Worm (Caenorhabditis elegans) whole organism, L4 larva: ENCODE measurements around the gene wdfy-2.

Experiments
- F26F4.8 ChIP-seq: fragments of 200-800 bp; sonication (Bioruptor generic); conservative IDR thresholded peaks from 2 replicates; pipeline ENCODE4 v1.3.6; 2022; ENCODE audit warnings: missing genetic modification characterization, missing compliant biosample characterization
- F44E2.7 ChIP-seq: fragments of 200-800 bp; sonication (Bioruptor generic); IDR thresholded peaks from 2 replicates; pipeline ENCODE4 v2.1.2; 2022; ENCODE audit warnings: missing genetic modification characterization, missing compliant biosample characterization
- F49E8.2 ChIP-seq: sonication (generic microtip); optimal IDR thresholded peaks from 2 replicates; lab custom pipeline; 2016; ENCODE audit warnings: missing compliant biosample characterization, mild to moderate bottlenecking, missing genetic modification characterization, borderline replicate concordance
- R02D3.7 ChIP-seq: fragments of 150-350 bp; sonication (generic microtip); optimal IDR thresholded peaks from 3 replicates; lab custom pipeline; 2014; ENCODE audit warnings: missing biosample characterization, missing genetic modification characterization
- T20F7.1 ChIP-seq: fragments of 200-800 bp; sonication (Bioruptor generic); optimal IDR thresholded peaks from 2 replicates; lab custom pipeline; 2018; ENCODE audit warnings: mild to moderate bottlenecking, missing genetic modification characterization, missing compliant biosample characterization
- Y48G9A.11 ChIP-seq: fragments of 200-800 bp; sonication (Bioruptor generic); IDR thresholded peaks from 2 replicates; pipeline ENCODE4 v1.3.6; 2022; ENCODE audit warnings: missing genetic modification reagents, missing genetic modification characterization, missing compliant biosample characterization
- Y75B8A.6 ChIP-seq: fragments of 200-800 bp; sonication (Bioruptor generic); IDR thresholded peaks from 2 replicates; pipeline ENCODE4 v1.3.6; 2022; ENCODE audit warnings: missing genetic modification reagents, missing genetic modification characterization, missing compliant biosample characterization
- aha-1 ChIP-seq: fragments of 150-350 bp; peaks from one replicate; lab custom pipeline; 2014; ENCODE audit warnings: missing biosample characterization, missing genetic modification characterization
- ceh-20 ChIP-seq: fragments of 200-800 bp; sonication (Bioruptor generic); IDR thresholded peaks from 2 replicates; pipeline ENCODE4 v1.3.6; 2022; ENCODE audit warnings: missing genetic modification reagents, missing genetic modification characterization, missing compliant biosample characterization
- ceh-28 ChIP-seq: fragments of 150-350 bp; optimal IDR thresholded peaks from 2 replicates; lab custom pipeline; 2014; ENCODE audit warnings: missing biosample characterization, missing genetic modification reagents, missing genetic modification characterization
- cey-2 ChIP-seq: sonication (generic microtip); optimal IDR thresholded peaks from 3 replicates; lab custom pipeline; 2017; ENCODE audit warnings: missing genetic modification characterization, mild to moderate bottlenecking, missing compliant biosample characterization, antibody characterized with exemption, borderline replicate concordance; ENCODE audit not compliant: insufficient read depth
- daf-12 ChIP-seq: fragments of 150-350 bp; optimal IDR thresholded peaks from 2 replicates; lab custom pipeline; 2014; ENCODE audit warnings: missing biosample characterization, missing genetic modification reagents, missing genetic modification characterization
- daf-16 ChIP-seq, 3 experiments: sonication (generic microtip); optimal IDR thresholded peaks; 2 replicates each; lab custom pipeline; 2016 to 2017; ENCODE audit warnings: missing genetic modification characterization in 3 of 3, missing genetic modification reagents in 3 of 3, mild to moderate bottlenecking in 2 of 3, missing compliant biosample characterization in 2 of 3, missing biosample characterization in 1 of 3, moderate library complexity in 1 of 3
- daf-19 ChIP-seq: fragments of 200-800 bp; sonication (Bioruptor generic); conservative IDR thresholded peaks from 2 replicates; pipeline ENCODE4 v1.3.6; 2022; ENCODE audit warnings: missing genetic modification characterization, missing compliant biosample characterization
- daf-8 ChIP-seq: fragments of 200-800 bp; sonication (Bioruptor generic); IDR thresholded peaks from 2 replicates; pipeline ENCODE4 v1.3.6; 2022; ENCODE audit warnings: missing genetic modification characterization, missing compliant biosample characterization
- dmd-6 ChIP-seq: fragments of 200-800 bp; sonication (Bioruptor generic); IDR thresholded peaks from 2 replicates; pipeline ENCODE4 v1.3.6; 2022; ENCODE audit warnings: missing genetic modification reagents, missing genetic modification characterization, missing compliant biosample characterization
- dmd-8 ChIP-seq: fragments of 200-800 bp; sonication (Bioruptor generic); IDR thresholded peaks from 2 replicates; pipeline ENCODE4 v1.3.6; 2022; ENCODE audit warnings: missing genetic modification characterization, missing compliant biosample characterization
- duxl-1 ChIP-seq: sonication (generic microtip); optimal IDR thresholded peaks from 2 replicates; lab custom pipeline; 2016; ENCODE audit warnings: mild to moderate bottlenecking, missing genetic modification characterization, moderate library complexity, missing compliant biosample characterization; ENCODE audit not compliant: poor library complexity
- egl-43 ChIP-seq: fragments of 200-800 bp; sonication (Bioruptor generic); IDR thresholded peaks from 2 replicates; pipeline ENCODE4 v1.3.6; 2022; ENCODE audit warnings: missing genetic modification reagents, missing genetic modification characterization, missing compliant biosample characterization
- fos-1 ChIP-seq: fragments of 150-350 bp; optimal IDR thresholded peaks from 2 replicates; lab custom pipeline; 2014; ENCODE audit warnings: missing biosample characterization, missing genetic modification characterization
- hif-1 ChIP-seq, 2 experiments: sonication (generic microtip); optimal IDR thresholded peaks; 2 replicates each; lab custom pipeline; 2016 to 2017; ENCODE audit warnings: missing compliant biosample characterization in 2 of 2, missing genetic modification characterization in 2 of 2, missing genetic modification reagents in 2 of 2, missing genotype in 2 of 2, mild to moderate bottlenecking in 1 of 2
- hlh-11 ChIP-seq: fragments of 200-800 bp; sonication (Bioruptor generic); optimal IDR thresholded peaks from 2 replicates; lab custom pipeline; 2018; ENCODE audit warnings: mild to moderate bottlenecking, missing genetic modification characterization, missing compliant biosample characterization
- lin-1 ChIP-seq: fragments of 200-800 bp; sonication (Bioruptor generic); IDR thresholded peaks from 2 replicates; pipeline ENCODE4 v1.3.6; 2022; ENCODE audit warnings: missing genetic modification reagents, missing genetic modification characterization, missing compliant biosample characterization
- lin-13 ChIP-seq: fragments of 150-350 bp; optimal IDR thresholded peaks from 2 replicates; lab custom pipeline; 2014; ENCODE audit warnings: missing biosample characterization, missing genetic modification reagents, missing genetic modification characterization
- lin-15B ChIP-seq: fragments of 150-350 bp; sonication (generic microtip); optimal IDR thresholded peaks from 3 replicates; lab custom pipeline; 2014; ENCODE audit warnings: missing biosample characterization, missing genetic modification characterization
- lin-38 ChIP-seq: fragments of 200-800 bp; sonication (Bioruptor generic); IDR thresholded peaks from 2 replicates; pipeline ENCODE4 v1.3.6; 2022; ENCODE audit warnings: missing genetic modification reagents, missing genetic modification characterization, missing compliant biosample characterization
- lir-3 ChIP-seq: sonication (generic microtip); optimal IDR thresholded peaks from 2 replicates; lab custom pipeline; 2016; ENCODE audit warnings: mild to moderate bottlenecking, missing genetic modification characterization, missing compliant biosample characterization
- lsy-2 ChIP-seq, 2 experiments: fragments of 150-350 bp in 1 of 2; sonication (generic microtip) in 1 of 2; optimal IDR thresholded peaks; 2 replicates each; lab custom pipeline; 2014 to 2017; ENCODE audit warnings: missing biosample characterization in 2 of 2, missing genetic modification characterization in 2 of 2
- mdl-1 ChIP-seq, 2 experiments: fragments of 150-350 bp in 1 of 2; sonication (generic microtip) in 1 of 2; optimal IDR thresholded peaks; 2 replicates each; lab custom pipeline; 2014 to 2017; ENCODE audit warnings: missing biosample characterization in 2 of 2, missing genetic modification characterization in 2 of 2
- mdt-29 ChIP-seq: fragments of 200-800 bp; sonication (Bioruptor generic); IDR thresholded peaks from 2 replicates; pipeline ENCODE4 v1.3.6; 2022; ENCODE audit warnings: missing genetic modification reagents, missing genetic modification characterization, missing compliant biosample characterization
- mes-2 ChIP-seq: sonication (generic microtip); optimal IDR thresholded peaks from 2 replicates; lab custom pipeline; 2016; ENCODE audit warnings: missing genotype, mild to moderate bottlenecking, missing genetic modification characterization, missing compliant biosample characterization; ENCODE audit not compliant: poor library complexity, severe bottlenecking
- nhr-10 ChIP-seq: fragments of 150-350 bp; optimal IDR thresholded peaks from 2 replicates; lab custom pipeline; 2014; ENCODE audit warnings: missing biosample characterization, missing genetic modification characterization
- nhr-102 ChIP-seq: sonication (generic microtip); optimal IDR thresholded peaks from 2 replicates; lab custom pipeline; 2016; ENCODE audit warnings: mild to moderate bottlenecking, missing genetic modification characterization, moderate library complexity, missing compliant biosample characterization
- nhr-111 ChIP-seq: fragments of 200-800 bp; sonication (Bioruptor generic); optimal IDR thresholded peaks from 2 replicates; lab custom pipeline; 2018; ENCODE audit warnings: mild to moderate bottlenecking, missing genetic modification characterization, missing compliant biosample characterization
- nhr-28 ChIP-seq: fragments of 150-350 bp; optimal IDR thresholded peaks from 2 replicates; lab custom pipeline; 2014; ENCODE audit warnings: missing biosample characterization, missing genetic modification characterization
- nhr-48 ChIP-seq: sonication (generic microtip); optimal IDR thresholded peaks from 2 replicates; lab custom pipeline; 2016; ENCODE audit warnings: mild to moderate bottlenecking, missing genetic modification characterization, missing compliant biosample characterization
- nhr-76 ChIP-seq: fragments of 150-350 bp; optimal IDR thresholded peaks from 2 replicates; lab custom pipeline; 2014; ENCODE audit warnings: missing biosample characterization, missing genetic modification characterization
- php-3 ChIP-seq: fragments of 200-800 bp; sonication (Bioruptor generic); IDR thresholded peaks from 2 replicates; pipeline ENCODE4 v1.3.6; 2022; ENCODE audit warnings: missing genetic modification reagents, missing genetic modification characterization, missing compliant biosample characterization
- saeg-2 ChIP-seq: fragments of 200-800 bp; sonication (Bioruptor generic); IDR thresholded peaks from 2 replicates; pipeline ENCODE4 v1.3.6; 2022; ENCODE audit warnings: missing genetic modification reagents, missing genetic modification characterization, missing compliant biosample characterization
- set-16 ChIP-seq: fragments of 200-800 bp; sonication (Bioruptor generic); IDR thresholded peaks from 2 replicates; pipeline ENCODE4 v1.3.6; 2022; ENCODE audit warnings: missing genetic modification reagents, missing genetic modification characterization, missing compliant biosample characterization
- skn-1 ChIP-seq: fragments of 150-350 bp; optimal IDR thresholded peaks from 2 replicates; lab custom pipeline; 2014; ENCODE audit warnings: missing biosample characterization, missing genetic modification characterization
- snpc-1.2 ChIP-seq: fragments of 200-800 bp; sonication (Bioruptor generic); IDR thresholded peaks from 2 replicates; pipeline ENCODE4 v1.3.6; 2022; ENCODE audit warnings: missing genetic modification reagents, missing genetic modification characterization, missing compliant biosample characterization
- unc-130 ChIP-seq: sonication (generic microtip); optimal IDR thresholded peaks from 2 replicates; lab custom pipeline; 2016; ENCODE audit warnings: missing genetic modification reagents, missing genetic modification characterization, missing compliant biosample characterization
- unc-39 ChIP-seq: sonication (generic microtip); optimal IDR thresholded peaks from 2 replicates; lab custom pipeline; 2017; ENCODE audit warnings: missing biosample characterization, missing genetic modification characterization
- unc-62 ChIP-seq, 3 experiments: fragments of 150-350 bp in 1 of 3; sonication (generic microtip); optimal IDR thresholded peaks in 2 of 3; peaks in 1 of 3; 1 replicate in 1 of 3; 2 replicates in 2 of 3; lab custom pipeline; 2014 to 2017; ENCODE audit warnings: missing biosample characterization in 3 of 3, missing genetic modification characterization in 3 of 3, missing genetic modification reagents in 3 of 3, missing genotype in 1 of 3
- vab-7 ChIP-seq: fragments of 200-800 bp; sonication (Bioruptor generic); IDR thresholded peaks from 2 replicates; pipeline ENCODE4 v1.3.6; 2022; ENCODE audit warnings: missing genetic modification reagents, missing genetic modification characterization, missing compliant biosample characterization
- ztf-11 ChIP-seq: fragments of 150-350 bp; optimal IDR thresholded peaks from 2 replicates; lab custom pipeline; 2014; ENCODE audit warnings: missing biosample characterization, missing genetic modification characterization

The wdfy-2 gene

DNA sequence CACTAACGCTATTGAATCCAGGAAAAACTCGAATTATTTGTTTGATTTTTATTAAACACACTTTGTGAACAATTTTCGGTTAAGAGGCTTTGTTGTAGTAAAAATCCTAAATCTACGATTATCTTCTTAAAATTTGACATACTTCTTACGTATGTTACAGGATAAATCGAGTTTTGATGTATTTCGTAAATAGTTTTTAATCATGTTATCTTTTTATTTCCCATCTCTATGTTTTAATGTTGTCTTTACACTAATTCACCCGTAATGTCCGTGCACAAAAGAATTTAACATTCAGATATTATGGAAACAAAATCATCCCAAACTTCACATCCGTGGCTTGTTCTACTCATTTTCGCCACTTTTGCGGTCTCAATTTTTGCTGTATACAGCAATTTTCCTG is 4.0 kb downstream of the wdfy-2 start, which contains the start of gene egli-1:
TSS of gene egli-1 (plus strand) at position 301 of the 400 bp plus-strand sequence.
- no peak for TF ChIP-seq unc-130 (GFP tag; lab: Kevin White, UChicago)
- TF ChIP-seq F26F4.8 (GFP tag; lab: Robert Waterston, UW): no peak
- TF ChIP-seq daf-12 (tag; lab: Kevin White, UChicago): no peak
- TF ChIP-seq unc-62 (GFP tag; optimal IDR thresholded peaks at IDR 0.05 in 1 of 2; lab: Kevin White, UChicago): no peak
- TF ChIP-seq unc-62 (tag; optimal IDR thresholded peaks at IDR 0.05; lab: Kevin White, UChicago): no peak
- TF ChIP-seq lin-15B (tag; lab: Kevin White, UChicago): no peak
- no peak for TF ChIP-seq F49E8.2 (tag; lab: Kevin White, UChicago)
- TF ChIP-seq ceh-28 (tag; lab: Kevin White, UChicago): no peak
- TF ChIP-seq nhr-48 (tag; lab: Kevin White, UChicago): no peak
- no peak for TF ChIP-seq skn-1 (tag; lab: Kevin White, UChicago)
- TF ChIP-seq Y75B8A.6: no peak

DNA sequence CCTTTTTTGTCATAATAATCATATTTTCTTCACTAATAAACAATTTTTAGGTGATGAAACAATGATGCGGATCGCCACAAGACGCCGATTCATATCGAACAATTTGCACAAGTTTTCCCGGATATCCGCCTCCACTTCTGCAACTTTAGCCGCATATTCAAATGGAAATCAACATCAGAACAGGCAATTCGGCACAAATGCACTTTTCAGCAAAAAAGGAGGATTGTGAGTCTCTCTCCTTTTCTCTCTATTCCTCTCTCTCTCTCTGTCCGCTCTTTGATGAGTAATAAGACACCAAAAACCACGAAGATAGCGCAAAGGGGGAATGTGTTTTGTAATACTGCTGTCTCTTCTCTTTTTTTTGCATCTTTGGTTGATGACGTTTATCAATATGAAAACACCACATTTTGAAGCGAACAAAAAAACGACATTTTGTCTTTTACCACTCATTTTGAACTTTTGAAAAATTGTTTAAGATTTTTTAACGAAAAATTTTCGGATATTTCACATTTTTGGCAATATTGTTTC is 5.2 kb downstream of the wdfy-2 start, which contains the start of gene eat-3:
TSS of gene eat-3 (plus strand) at position 51 of the 528 bp plus-strand sequence.
- TF ChIP-seq hif-1 (tag; optimal IDR thresholded peaks at IDR 0.05; lab: Kevin White, UChicago) (peak in 1 of 2 experiments; percentile 53), daf-19 (GFP tag; lab: Robert Waterston, UW) (no peak), lin-15B (tag; lab: Kevin White, UChicago) (no peak), F44E2.7 (GFP tag; lab: Robert Waterston, UW) (no peak), snpc-1.2 (GFP tag; lab: Robert Waterston, UW) (no peak), unc-39 (tag; lab: Kevin White, UChicago) (no peak), aha-1 (tag; lab: Kevin White, UChicago) (peak; percentile 70), Y48G9A.11 (GFP tag; lab: Robert Waterston, UW) (no peak), saeg-2 (GFP tag; lab: Robert Waterston, UW) (no peak), cey-2 (tag; lab: Kevin White, UChicago) (no peak), php-3 (GFP tag; lab: Robert Waterston, UW) (no peak), nhr-48 (tag; lab: Kevin White, UChicago) (no peak), daf-16 (GFP tag; optimal IDR thresholded peaks at IDR 0.05; lab: Kevin White, UChicago) (no peak), daf-16 (tag; optimal IDR thresholded peaks at IDR 0.05; lab: Kevin White, UChicago) (peak; percentile 23), nhr-28 (tag; lab: Kevin White, UChicago) (no peak), egl-43 (GFP tag; lab: Robert Waterston, UW) (no peak), mes-2 (tag; lab: Kevin White, UChicago) (peak; percentile 24), unc-62 (GFP tag; optimal IDR thresholded peaks at IDR 0.05 in 1 of 2; lab: Kevin White, UChicago) (peak in 1 of 2 experiments; percentile 93), unc-62 (tag; optimal IDR thresholded peaks at IDR 0.05; lab: Kevin White, UChicago) (no peak), lin-38 (no peak), nhr-10 (tag; lab: Kevin White, UChicago) (no peak), mdl-1 (tag; optimal IDR thresholded peaks at IDR 0.05; lab: Kevin White, UChicago) (peak in 1 of 2 experiments; percentile 40), ztf-11 (tag; lab: Kevin White, UChicago) (no peak), T20F7.1 (no peak), lir-3 (tag; lab: Kevin White, UChicago) (no peak), lin-13 (GFP tag; lab: Kevin White, UChicago) (no peak), ceh-20 (GFP tag; lab: Robert Waterston, UW) (no peak), set-16 (GFP tag; lab: Robert Waterston, UW) (no peak), dmd-8 (GFP tag; lab: Robert Waterston, UW) (no peak), hlh-11 (peak; percentile 33), fos-1 (no peak), duxl-1 (no peak), lin-1 (no peak), lsy-2 (tag; optimal IDR thresholded peaks at IDR 0.05; lab: Kevin White, UChicago) (peak in 1 of 2 experiments; percentile 59), mdt-29 (GFP tag; lab: Robert Waterston, UW) (no peak), dmd-6 (GFP tag; lab: Robert Waterston, UW) (no peak), nhr-76 (tag; lab: Kevin White, UChicago) (no peak), nhr-102 (tag; lab: Kevin White, UChicago) (no peak), nhr-111 (GFP tag; lab: Kevin White, UChicago) (no peak), vab-7 (GFP tag; lab: Robert Waterston, UW) (no peak), R02D3.7 (no peak), daf-8 (no peak)
